Worm (Caenorhabditis elegans) whole organism, young adult: Measurements from ENCODE around the gene clc-13.

Experiments used
- F33H1.4 ChIP-seq: fragments of 200-800 bp; sonication (Bioruptor generic); IDR thresholded peaks from 2 replicates; pipeline ENCODE4 v1.3.6; 2022; ENCODE audit warnings: missing genetic modification reagents, missing genetic modification characterization, missing compliant biosample characterization
- F49E8.2 ChIP-seq: sonication (generic microtip); optimal IDR thresholded peaks from 3 replicates; lab custom pipeline; 2017; ENCODE audit warnings: missing genetic modification characterization, mild to moderate bottlenecking, missing compliant biosample characterization, antibody characterized with exemption, moderate library complexity; ENCODE audit not compliant: insufficient read depth
- F57A8.1 ChIP-seq: fragments of 200-800 bp; sonication (Bioruptor generic); optimal IDR thresholded peaks from 2 replicates; lab custom pipeline; 2018; ENCODE audit warnings: mild to moderate bottlenecking, missing genetic modification characterization, moderate library complexity, missing compliant biosample characterization
- F57C9.4 ChIP-seq: sonication (generic microtip); optimal IDR thresholded peaks from 2 replicates; lab custom pipeline; 2017; ENCODE audit warnings: mild to moderate bottlenecking, missing genetic modification characterization, missing compliant biosample characterization
- Y53G8AR.9 ChIP-seq: fragments of 200-800 bp; sonication (Bioruptor generic); conservative IDR thresholded peaks from 2 replicates; pipeline ENCODE4 v1.3.6; 2022; ENCODE audit warnings: missing genetic modification reagents, missing genetic modification characterization, missing compliant biosample characterization
- Y56A3A.18 ChIP-seq: fragments of 200-800 bp; sonication (Bioruptor generic); IDR thresholded peaks from 2 replicates; pipeline ENCODE4 v1.3.6; 2022; ENCODE audit warnings: missing genetic modification reagents, missing genetic modification characterization, missing compliant biosample characterization
- ZK185.1 ChIP-seq: sonication (generic microtip); optimal IDR thresholded peaks from 2 replicates; lab custom pipeline; 2016; ENCODE audit warnings: mild to moderate bottlenecking, missing genetic modification characterization, missing compliant biosample characterization; ENCODE audit not compliant: poor library complexity, severe bottlenecking
- attf-3 ChIP-seq: fragments of 200-800 bp; sonication (Bioruptor generic); conservative IDR thresholded peaks from 2 replicates; pipeline ENCODE4 v1.3.6; 2022; ENCODE audit warnings: missing genetic modification reagents, missing genetic modification characterization, missing compliant biosample characterization
- attf-6 ChIP-seq: fragments of 200-800 bp; sonication (Bioruptor generic); IDR thresholded peaks from 2 replicates; pipeline ENCODE4 v1.3.6; 2022; ENCODE audit warnings: missing genetic modification reagents, missing genetic modification characterization, missing compliant biosample characterization
- bed-1 ChIP-seq: fragments of 200-800 bp; sonication (Bioruptor generic); IDR thresholded peaks from 2 replicates; pipeline ENCODE4 v1.3.6; 2022; ENCODE audit warnings: missing genetic modification reagents, missing genetic modification characterization, missing compliant biosample characterization
- ceh-100 ChIP-seq: fragments of 200-800 bp; sonication (Bioruptor generic); IDR thresholded peaks from 2 replicates; pipeline ENCODE4 v1.3.6; 2022; ENCODE audit warnings: missing genetic modification reagents, missing genetic modification characterization, missing compliant biosample characterization
- ceh-58 ChIP-seq: fragments of 200-800 bp; sonication (Bioruptor generic); IDR thresholded peaks from 2 replicates; pipeline ENCODE4 v1.3.6; 2022; ENCODE audit warnings: missing genetic modification characterization, missing compliant biosample characterization
- die-1 ChIP-seq: sonication (generic microtip); optimal IDR thresholded peaks from 2 replicates; lab custom pipeline; 2016; ENCODE audit warnings: missing genotype, mild to moderate bottlenecking, missing genetic modification characterization, missing compliant biosample characterization
- gei-17 ChIP-seq: fragments of 200-800 bp; sonication (Bioruptor generic); optimal IDR thresholded peaks from 2 replicates; lab custom pipeline; 2018; ENCODE audit warnings: mild to moderate bottlenecking, missing genetic modification characterization, missing compliant biosample characterization
- him-1 ChIP-seq: sonication (generic microtip); optimal IDR thresholded peaks from 2 replicates; lab custom pipeline; 2016; ENCODE audit warnings: missing genotype, missing genetic modification reagents, missing genetic modification characterization, missing compliant biosample characterization
- hlh-12 ChIP-seq: sonication (generic microtip); optimal IDR thresholded peaks from 2 replicates; lab custom pipeline; 2016; ENCODE audit warnings: missing genetic modification characterization, missing compliant biosample characterization
- hrde-1 ChIP-seq: sonication (generic microtip); optimal IDR thresholded peaks from 2 replicates; lab custom pipeline; 2016; ENCODE audit warnings: missing genetic modification characterization, mild to moderate bottlenecking, missing compliant biosample characterization, moderate library complexity, missing genotype, missing genetic modification reagents, borderline replicate concordance
- let-526 ChIP-seq: fragments of 200-800 bp; sonication (Bioruptor generic); IDR thresholded peaks from 2 replicates; pipeline ENCODE4 v1.3.6; 2022; ENCODE audit warnings: missing genetic modification reagents, missing genetic modification characterization, missing compliant biosample characterization
- let-607 ChIP-seq, 2 experiments: fragments of 200-800 bp in 1 of 2; sonication (Bioruptor generic) in 1 of 2; sonication (generic microtip) in 1 of 2; optimal IDR thresholded peaks; 2 replicates each; lab custom pipeline; 2016 to 2018; ENCODE audit warnings: mild to moderate bottlenecking in 2 of 2, missing compliant biosample characterization in 2 of 2, missing genetic modification characterization in 2 of 2, moderate library complexity in 2 of 2, missing genotype in 1 of 2
- lin-26 ChIP-seq: fragments of 200-800 bp; sonication (Bioruptor generic); IDR thresholded peaks from 2 replicates; pipeline ENCODE4 v1.3.6; 2022; ENCODE audit warnings: missing genetic modification reagents, missing genetic modification characterization, missing compliant biosample characterization
- lin-54 ChIP-seq: fragments of 200-800 bp; sonication (Bioruptor generic); optimal IDR thresholded peaks from 2 replicates; lab custom pipeline; 2018; ENCODE audit warnings: mild to moderate bottlenecking, missing genetic modification characterization, missing compliant biosample characterization
- madf-3 ChIP-seq: fragments of 200-800 bp; sonication (Bioruptor generic); IDR thresholded peaks from 2 replicates; pipeline ENCODE4 v1.3.6; 2022; ENCODE audit warnings: missing genetic modification reagents, missing genetic modification characterization, missing compliant biosample characterization
- madf-6 ChIP-seq: fragments of 200-800 bp; sonication (Bioruptor generic); IDR thresholded peaks from 2 replicates; pipeline ENCODE4 v1.3.6; 2022; ENCODE audit warnings: missing genetic modification reagents, missing genetic modification characterization, missing compliant biosample characterization
- mxl-1 ChIP-seq: sonication (generic microtip); optimal IDR thresholded peaks from 2 replicates; lab custom pipeline; 2016; ENCODE audit warnings: missing genetic modification characterization, missing compliant biosample characterization
- nfyb-1 ChIP-seq: fragments of 200-800 bp; sonication (Bioruptor generic); IDR thresholded peaks from 2 replicates; pipeline ENCODE4 v1.3.6; 2022; ENCODE audit warnings: missing genetic modification reagents, missing genetic modification characterization, missing compliant biosample characterization
- nhr-120 ChIP-seq: fragments of 200-800 bp; sonication (Bioruptor generic); IDR thresholded peaks from 2 replicates; pipeline ENCODE4 v1.3.6; 2022; ENCODE audit warnings: missing genetic modification characterization, missing compliant biosample characterization
- nhr-179 ChIP-seq: sonication (generic microtip); optimal IDR thresholded peaks from 2 replicates; lab custom pipeline; 2016; ENCODE audit warnings: mild to moderate bottlenecking, missing genetic modification characterization, missing compliant biosample characterization
- repo-1 ChIP-seq: sonication (generic microtip); optimal IDR thresholded peaks from 2 replicates; lab custom pipeline; 2017; ENCODE audit warnings: mild to moderate bottlenecking, missing genetic modification characterization, missing compliant biosample characterization
- snpc-1.3 ChIP-seq: sonication (generic microtip); optimal IDR thresholded peaks from 2 replicates; lab custom pipeline; 2017; ENCODE audit warnings: missing genetic modification characterization, mild to moderate bottlenecking, missing compliant biosample characterization, antibody characterized with exemption, moderate library complexity, missing genotype, missing genetic modification reagents; ENCODE audit not compliant: insufficient read depth
- snpc-3.4 ChIP-seq: sonication (generic microtip); optimal IDR thresholded peaks from 2 replicates; lab custom pipeline; 2017; ENCODE audit warnings: missing genetic modification characterization, mild to moderate bottlenecking, missing compliant biosample characterization, antibody characterized with exemption, moderate library complexity, missing genotype, missing genetic modification reagents
- somi-1 ChIP-seq: fragments of 200-800 bp; sonication (Bioruptor generic); optimal IDR thresholded peaks from 2 replicates; lab custom pipeline; 2018; ENCODE audit warnings: mild to moderate bottlenecking, missing genetic modification characterization, missing compliant biosample characterization
- sptf-2 ChIP-seq: fragments of 200-800 bp; sonication (Bioruptor generic); optimal IDR thresholded peaks from 2 replicates; lab custom pipeline; 2018; ENCODE audit warnings: mild to moderate bottlenecking, missing genetic modification characterization, missing compliant biosample characterization
- tlf-1 ChIP-seq: fragments of 200-800 bp; sonication (Bioruptor generic); optimal IDR thresholded peaks from 2 replicates; lab custom pipeline; 2018; ENCODE audit warnings: mild to moderate bottlenecking, missing genetic modification characterization, missing compliant biosample characterization
- unc-62 ChIP-seq: fragments of 150-350 bp; optimal IDR thresholded peaks from 2 replicates; lab custom pipeline; 2014; ENCODE audit warnings: missing biosample characterization, missing genetic modification reagents, missing genetic modification characterization
- ztf-22 ChIP-seq: fragments of 200-800 bp; sonication (Bioruptor generic); optimal IDR thresholded peaks from 2 replicates; lab custom pipeline; 2018; ENCODE audit warnings: mild to moderate bottlenecking, missing genetic modification characterization, moderate library complexity, missing compliant biosample characterization
- ztf-25 ChIP-seq: fragments of 200-800 bp; sonication (Bioruptor generic); IDR thresholded peaks from 2 replicates; pipeline ENCODE4 v1.3.6; 2022; ENCODE audit warnings: missing genetic modification reagents, missing genetic modification characterization, missing compliant biosample characterization

clc-13 gene

DNA sequence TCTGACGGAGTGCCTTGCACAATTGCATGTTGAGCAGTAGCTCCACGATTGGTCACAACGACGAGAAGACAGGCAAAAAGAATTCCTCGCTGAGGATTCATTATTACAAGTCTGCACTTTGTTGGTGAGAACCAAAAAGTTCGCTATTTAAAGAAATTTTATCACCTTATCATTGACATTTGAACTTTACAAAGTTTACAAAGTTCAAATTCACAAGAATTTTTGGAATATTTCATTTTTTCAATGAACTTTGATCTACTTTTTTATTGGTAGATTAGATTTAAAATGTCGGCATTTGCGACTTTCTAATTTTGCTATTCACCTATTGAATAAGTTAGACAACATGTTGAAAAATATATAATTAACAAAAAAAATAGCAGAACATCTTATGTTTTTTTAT is 12.1 kb downstream of the clc-13 start, which contains the start of gene F49H6.15 (continued):
- TF ChIP-seq hrde-1 (tag; lab: Kevin White, UChicago), result no peak
- TF ChIP-seq, all 124 proteins: peak for 0

DNA sequence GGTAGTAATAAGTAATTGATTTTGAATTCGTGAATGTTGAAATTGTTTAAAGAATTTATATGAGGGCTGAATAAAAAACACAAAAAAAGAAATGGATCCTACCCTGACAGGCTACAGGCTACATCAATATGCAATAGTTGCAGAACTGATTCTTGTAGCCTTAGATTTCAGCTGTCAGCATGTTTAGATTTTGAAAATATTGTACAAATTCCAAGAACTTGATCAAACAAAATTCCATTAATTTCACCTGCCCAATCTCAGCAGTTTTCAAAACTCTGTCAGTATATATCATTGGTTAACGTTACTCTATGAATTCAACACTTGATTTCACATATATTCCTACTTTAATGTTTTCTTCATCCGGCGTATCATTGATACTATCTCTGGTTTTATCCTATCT is 16.2 kb downstream of the clc-13 start:
- TF ChIP-seq repo-1 (tag; lab: Kevin White, UChicago) (no peak), mxl-1 (tag; lab: Kevin White, UChicago) (no peak), madf-6 (GFP tag; lab: Robert Waterston, UW) (no peak), him-1 (tag; lab: Kevin White, UChicago) (no peak)

DNA sequence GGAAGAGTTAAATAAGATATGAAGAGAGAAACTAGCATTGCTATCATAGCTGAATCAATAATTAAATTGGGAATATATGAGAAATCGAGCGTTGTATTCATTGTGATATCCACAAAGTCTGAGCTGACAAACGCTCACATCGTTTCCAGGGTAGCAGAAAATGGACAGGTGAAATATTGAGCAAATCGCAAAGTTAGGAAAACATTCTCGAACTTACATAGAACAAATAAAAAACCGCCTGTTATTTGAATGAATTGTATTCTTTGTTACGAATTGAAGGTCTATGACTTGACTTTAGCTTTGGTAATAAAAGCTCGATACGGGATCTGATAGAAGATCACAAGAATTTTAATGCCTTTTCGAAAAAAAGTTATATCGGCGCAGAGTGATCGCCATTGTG is 21.6 kb downstream of the clc-13 start, which contains the start of gene srz-94:
TSS of gene srz-94 (minus strand) at position 101 of the 400 bp plus-strand sequence.
- TF ChIP-seq Y53G8AR.9 (no peak), ztf-25 (GFP tag; lab: Robert Waterston, UW) (no peak), ZK185.1 (tag; lab: Kevin White, UChicago) (no peak), nfyb-1 (no peak), lin-54 (GFP tag; lab: Kevin White, UChicago) (no peak), F57C9.4 (tag; lab: Kevin White, UChicago) (no peak), let-607 (tag; optimal IDR thresholded peaks at IDR 0.05; lab: Kevin White, UChicago) (no peak), attf-3 (GFP tag; lab: Robert Waterston, UW) (no peak), gei-17 (GFP tag; lab: Kevin White, UChicago) (no peak), somi-1 (GFP tag; lab: Kevin White, UChicago) (no peak), snpc-1.3 (tag; lab: Kevin White, UChicago) (no peak), madf-3 (no peak), nhr-179 (tag; lab: Kevin White, UChicago) (no peak), Y56A3A.18 (GFP tag; lab: Robert Waterston, UW) (no peak), ceh-58 (GFP tag; lab: Robert Waterston, UW) (no peak), snpc-3.4 (no peak), nhr-120 (no peak), F49E8.2 (tag; lab: Kevin White, UChicago) (no peak)

DNA sequence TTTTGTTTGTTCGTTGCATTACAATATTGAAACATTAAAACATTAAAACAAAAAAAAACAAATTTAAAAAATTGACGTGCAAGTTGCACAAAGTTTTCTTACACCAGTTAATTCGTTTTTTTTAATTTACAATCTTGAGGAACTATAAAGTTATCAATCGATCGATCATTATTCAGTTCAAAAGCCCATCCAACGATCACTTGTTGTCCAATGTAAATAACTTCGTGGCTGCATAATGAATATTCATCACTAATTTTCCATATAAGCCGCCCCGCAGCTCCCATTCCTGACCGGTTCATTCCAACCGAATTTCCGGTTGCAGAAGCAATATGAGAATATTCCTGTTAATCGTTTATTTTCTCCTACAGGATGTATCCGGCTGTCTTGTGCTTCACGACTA is 28.1 kb downstream of the clc-13 start, which contains the start of gene hpo-33:
TSS of gene hpo-33 (plus strand) at position 301 of the 400 bp plus-strand sequence.
- TF ChIP-seq F33H1.4 (GFP tag; lab: Robert Waterston, UW) (no peak), F57A8.1 (GFP tag; lab: Kevin White, UChicago) (no peak), lin-26 (no peak), Y56A3A.18 (GFP tag; lab: Robert Waterston, UW) (no peak), bed-1 (GFP tag; lab: Robert Waterston, UW) (no peak), sptf-2 (GFP tag; lab: Kevin White, UChicago) (no peak), die-1 (tag; lab: Kevin White, UChicago) (no peak), tlf-1 (GFP tag; lab: Kevin White, UChicago) (no peak), ztf-22 (GFP tag; lab: Kevin White, UChicago) (no peak), ceh-100 (no peak), gei-17 (GFP tag; lab: Kevin White, UChicago) (no peak), Y53G8AR.9 (no peak), ZK185.1 (tag; lab: Kevin White, UChicago) (no peak), attf-6 (GFP tag; lab: Robert Waterston, UW) (no peak), nhr-179 (tag; lab: Kevin White, UChicago) (no peak), attf-3 (GFP tag; lab: Robert Waterston, UW) (no peak), let-526 (GFP tag; lab: Robert Waterston, UW) (no peak), unc-62 (GFP tag; lab: Kevin White, UChicago) (no peak), hlh-12 (no peak)
